Fruit fly (Drosophila melanogaster): Measurements from ENCODE around the gene PyK.

Gene PyK

dm6 chr3R:22381077-22381476 is 13.7 kb downstream of the PyK start, which contains the start of gene CG43342 (continued):
- TF ChIP-seq sens (GFP tag) (peak; percentile 69), wdn (GFP tag; IDR thresholded peaks at IDR 0.05) (no peak), jing (GFP tag; optimal IDR thresholded peaks at IDR 0.05) (no peak), Dad (GFP tag; optimal IDR thresholded peaks at IDR 0.05) (no peak), mam (GFP tag; optimal IDR thresholded peaks at IDR 0.05) (no peak)

dm6 chr3R:22381735-22382134 is 14.4 kb downstream of the PyK start, which contains the start of gene Gpdh3:
Gpdh3 (plus strand) TSS chr3R:22382035.
- TF ChIP-seq CG11504 (tag; optimal IDR thresholded peaks at IDR 0.05), result no peak
- TF ChIP-seq Hr51 (GFP tag; optimal IDR thresholded peaks at IDR 0.05), result no peak
- TF ChIP-seq run (tag; optimal IDR thresholded peaks at IDR 0.05), result no peak
- peak; percentile 49 for TF ChIP-seq Med (GFP tag)
- no peak for TF ChIP-seq repo (GFP tag; optimal IDR thresholded peaks at IDR 0.05)
- no peak for TF ChIP-seq Kr (GFP tag; optimal IDR thresholded peaks at IDR 0.05)
- TF ChIP-seq vfl (GFP tag; optimal IDR thresholded peaks at IDR 0.05), result no peak
- TF ChIP-seq CG12071 (GFP tag; optimal IDR thresholded peaks at IDR 0.05), result no peak
- no peak for TF ChIP-seq CG30403 (GFP tag; optimal IDR thresholded peaks at IDR 0.05)
- no peak for TF ChIP-seq Dfd (GFP tag; optimal IDR thresholded peaks at IDR 0.05)
- 0 out of 3 replicates have a peak, but pooled peaks have one; percentile 35 for TF ChIP-seq Opbp (GFP tag; IDR thresholded peaks at IDR 0.05; ENCODE audit: partially characterized antibody)
- TF ChIP-seq slou (GFP tag; optimal IDR thresholded peaks at IDR 0.05), result no peak
- TF ChIP-seq cg (GFP tag; optimal IDR thresholded peaks at IDR 0.05), result no peak
- no peak for TF ChIP-seq Six4 (GFP tag; optimal IDR thresholded peaks at IDR 0.05)
- no peak for TF ChIP-seq vnd (GFP tag; IDR thresholded peaks at IDR 0.05; ENCODE audit: partially characterized antibody)
- TF ChIP-seq chif (GFP tag; optimal IDR thresholded peaks at IDR 0.05), result no peak
- TF ChIP-seq Sox102F (GFP tag; optimal IDR thresholded peaks at IDR 0.05), result no peak
- TF ChIP-seq gcm (GFP tag; optimal IDR thresholded peaks at IDR 0.05), result peak; percentile 40
- TF ChIP-seq Dp (GFP tag; optimal IDR thresholded peaks at IDR 0.05), result no peak
- no peak for TF ChIP-seq tap (tag; optimal IDR thresholded peaks at IDR 0.05)

dm6 chr3R:22389614-22390013 is 22.3 kb downstream of the PyK start, which contains the start of the genes CAH8 and CG7059:
CAH8 (minus strand) TSS chr3R:22389714.
CG7059 (plus strand) TSS chr3R:22389780.
- TF ChIP-seq CG9817 (tag; optimal IDR thresholded peaks at IDR 0.05) (no peak), br (optimal IDR thresholded peaks at IDR 0.05) (no peak), lilli (GFP tag; optimal IDR thresholded peaks at IDR 0.05) (no peak), scrt (GFP tag; optimal IDR thresholded peaks at IDR 0.05) (peak; percentile 70), Hr3 (GFP tag; optimal IDR thresholded peaks at IDR 0.05) (no peak), ems (GFP tag; optimal IDR thresholded peaks at IDR 0.05) (no peak), nau (GFP tag; optimal IDR thresholded peaks at IDR 0.05) (no peak), Sry-β (GFP tag; optimal IDR thresholded peaks at IDR 0.05) (no peak), Nf-YC (tag; optimal IDR thresholded peaks at IDR 0.05) (no peak), CG4360 (GFP tag; IDR thresholded peaks at IDR 0.05) (peak; percentile 37; the same call in 1 of the 2 replicates), Elba2 (GFP tag; optimal IDR thresholded peaks at IDR 0.05) (peak; percentile 59), onecut (GFP tag; IDR thresholded peaks at IDR 0.05) (peak; percentile 90), CG17385 (GFP tag; optimal IDR thresholded peaks at IDR 0.05) (no peak), CG12219 (GFP tag; optimal IDR thresholded peaks at IDR 0.05) (no peak), crp (GFP tag; optimal IDR thresholded peaks at IDR 0.05) (peak in 1 of 2 experiments; percentile 3), seq (GFP tag; IDR thresholded peaks at IDR 0.05) (no peak), CG11247 (GFP tag; IDR thresholded peaks at IDR 0.05) (no peak), insv (GFP tag; optimal IDR thresholded peaks at IDR 0.05) (peak in 1 of 2 experiments; percentile 2)

All from whole organism, embryonic.